Fruit fly (Drosophila melanogaster) S2 (cell line): ENCODE results near the gene superdeath.

Experiments used
- CG8478 ChIP-seq: fragments of >200 bp; optimal IDR thresholded peaks from 2 replicates; lab custom pipeline; 2018
- CTCF ChIP-seq, 2 experiments: fragments of >200 bp; optimal IDR thresholded peaks; 2 replicates each; lab custom pipeline; 2018

dm6 chr3R:29190984-29191383 is 52.5 kb downstream of the superdeath start:
- no peak for TF ChIP-seq CTCF (optimal IDR thresholded peaks at IDR 0.05; lab: Kevin White, UChicago)
- TF ChIP-seq CG8478 (lab: Kevin White, UChicago), result no peak
